Worm (Caenorhabditis elegans) whole organism, L2 larva: Measurements from ENCODE around the gene str-233.

Source experiments
- C34F6.9 ChIP-seq: fragments of 150-350 bp; optimal IDR thresholded peaks from 2 replicates; lab custom pipeline; 2014; ENCODE audit warnings: missing biosample characterization, missing genetic modification characterization
- F13H6.1 ChIP-seq: sonication (generic microtip); optimal IDR thresholded peaks from 2 replicates; lab custom pipeline; 2016; ENCODE audit warnings: missing genetic modification characterization, missing compliant biosample characterization
- R02D3.7 ChIP-seq: fragments of 150-350 bp; optimal IDR thresholded peaks from 2 replicates; lab custom pipeline; 2014; ENCODE audit warnings: missing biosample characterization, missing genetic modification characterization
- Y55F3AM.14 ChIP-seq: fragments of 200-800 bp; sonication (Bioruptor generic); optimal IDR thresholded peaks from 2 replicates; lab custom pipeline; 2018; ENCODE audit warnings: mild to moderate bottlenecking, missing genetic modification characterization, missing compliant biosample characterization
- ZK546.5 ChIP-seq: sonication (generic microtip); optimal IDR thresholded peaks from 2 replicates; lab custom pipeline; 2017; ENCODE audit warnings: missing biosample characterization, missing genetic modification characterization
- alr-1 ChIP-seq: fragments of 150-350 bp; optimal IDR thresholded peaks from 2 replicates; lab custom pipeline; 2014; ENCODE audit warnings: missing biosample characterization, missing genetic modification characterization
- blmp-1 ChIP-seq: sonication (generic microtip); optimal IDR thresholded peaks from 2 replicates; lab custom pipeline; 2017; ENCODE audit warnings: missing genetic modification characterization, mild to moderate bottlenecking, missing compliant biosample characterization, antibody characterized with exemption, moderate library complexity; ENCODE audit not compliant: insufficient read depth
- ceh-16 ChIP-seq: fragments of 150-350 bp; optimal IDR thresholded peaks from 2 replicates; lab custom pipeline; 2014; ENCODE audit warnings: missing biosample characterization, missing genetic modification characterization
- ceh-82 ChIP-seq: fragments of 150-350 bp; optimal IDR thresholded peaks from 2 replicates; lab custom pipeline; 2014; ENCODE audit warnings: missing biosample characterization, missing genetic modification characterization
- egl-27 ChIP-seq: sonication (generic microtip); optimal IDR thresholded peaks from 3 replicates; lab custom pipeline; 2017; ENCODE audit warnings: missing biosample characterization, missing genetic modification reagents, missing genetic modification characterization
- elt-1 ChIP-seq: fragments of 150-350 bp; optimal IDR thresholded peaks from 2 replicates; lab custom pipeline; 2014; ENCODE audit warnings: missing biosample characterization, missing genetic modification characterization
- elt-3 ChIP-seq: sonication (generic microtip); optimal IDR thresholded peaks from 2 replicates; lab custom pipeline; 2017; ENCODE audit warnings: missing biosample characterization, missing genetic modification characterization
- fos-1 ChIP-seq: fragments of 150-350 bp; optimal IDR thresholded peaks from 2 replicates; lab custom pipeline; 2014; ENCODE audit warnings: missing biosample characterization, missing genetic modification characterization
- gmeb-1 ChIP-seq: fragments of 150-350 bp; optimal IDR thresholded peaks from 2 replicates; lab custom pipeline; 2014; ENCODE audit warnings: missing biosample characterization, missing genetic modification characterization
- lin-11 ChIP-seq: fragments of 150-350 bp; sonication (generic microtip); optimal IDR thresholded peaks from 2 replicates; lab custom pipeline; 2014; ENCODE audit warnings: missing biosample characterization, missing genetic modification characterization, inconsistent platforms, mixed read lengths
- lin-13 ChIP-seq: fragments of 150-350 bp; optimal IDR thresholded peaks from 2 replicates; lab custom pipeline; 2014; ENCODE audit warnings: missing biosample characterization, missing genetic modification reagents, missing genetic modification characterization
- lsy-2 ChIP-seq, 2 experiments: fragments of 150-350 bp in 1 of 2; sonication (generic microtip) in 1 of 2; optimal IDR thresholded peaks; 2 replicates each; lab custom pipeline; 2014 to 2017; ENCODE audit warnings: missing biosample characterization in 2 of 2, missing genetic modification characterization in 2 of 2
- mab-5 ChIP-seq: fragments of 150-350 bp; optimal IDR thresholded peaks from 2 replicates; lab custom pipeline; 2014; ENCODE audit warnings: missing biosample characterization, missing genetic modification characterization
- mbf-1 ChIP-seq: sonication (generic microtip); optimal IDR thresholded peaks from 2 replicates; lab custom pipeline; 2017; ENCODE audit warnings: missing biosample characterization, missing genetic modification characterization
- mdl-1 ChIP-seq, 2 experiments: fragments of 150-350 bp in 1 of 2; sonication (generic microtip) in 1 of 2; optimal IDR thresholded peaks; 2 replicates each; lab custom pipeline; 2017; ENCODE audit warnings: missing biosample characterization in 2 of 2, missing genetic modification characterization in 2 of 2
- nhr-10 ChIP-seq: sonication (generic microtip); optimal IDR thresholded peaks from 2 replicates; lab custom pipeline; 2017; ENCODE audit warnings: missing biosample characterization, missing genetic modification characterization
- nhr-11 ChIP-seq: fragments of 150-350 bp; optimal IDR thresholded peaks from 2 replicates; lab custom pipeline; 2014; ENCODE audit warnings: missing biosample characterization, missing genetic modification characterization
- nhr-129 ChIP-seq: fragments of 150-350 bp; optimal IDR thresholded peaks from 2 replicates; lab custom pipeline; 2014; ENCODE audit warnings: missing biosample characterization, missing genetic modification characterization
- nhr-23 ChIP-seq: fragments of 150-350 bp; optimal IDR thresholded peaks from 2 replicates; lab custom pipeline; 2014; ENCODE audit warnings: missing biosample characterization, missing genetic modification reagents, missing genetic modification characterization
- nhr-237 ChIP-seq: fragments of 150-350 bp; optimal IDR thresholded peaks from 2 replicates; lab custom pipeline; 2014; ENCODE audit warnings: missing biosample characterization, missing genetic modification characterization
- nhr-25 ChIP-seq: fragments of 150-350 bp; sonication (generic microtip); optimal IDR thresholded peaks from 3 replicates; lab custom pipeline; 2014; ENCODE audit warnings: missing biosample characterization, missing genetic modification characterization
- nhr-77 ChIP-seq: fragments of 150-350 bp; optimal IDR thresholded peaks from 2 replicates; lab custom pipeline; 2014; ENCODE audit warnings: missing biosample characterization, missing genetic modification characterization
- peb-1 ChIP-seq: fragments of 150-350 bp; optimal IDR thresholded peaks from 2 replicates; lab custom pipeline; 2014; ENCODE audit warnings: missing biosample characterization, missing genetic modification characterization
- sem-4 ChIP-seq: fragments of 150-350 bp; optimal IDR thresholded peaks from 2 replicates; lab custom pipeline; 2014; ENCODE audit warnings: missing biosample characterization, missing genetic modification reagents, missing genetic modification characterization
- skn-1 ChIP-seq: sonication (generic microtip); optimal IDR thresholded peaks from 2 replicates; lab custom pipeline; 2017; ENCODE audit warnings: missing biosample characterization, missing genetic modification characterization
- sma-9 ChIP-seq, 2 experiments: fragments of 150-350 bp in 1 of 2; sonication (generic microtip) in 1 of 2; optimal IDR thresholded peaks; 2 replicates each; lab custom pipeline; 2014 to 2016; ENCODE audit warnings: missing genetic modification characterization in 2 of 2, mild to moderate bottlenecking in 1 of 2, missing biosample characterization in 1 of 2, missing compliant biosample characterization in 1 of 2, missing genetic modification reagents in 1 of 2, moderate library complexity in 1 of 2
- snpc-4 ChIP-seq: fragments of 150-350 bp; optimal IDR thresholded peaks from 2 replicates; lab custom pipeline; 2014; ENCODE audit warnings: missing biosample characterization, missing genetic modification characterization
- unc-55 ChIP-seq: fragments of 150-350 bp; sonication (generic microtip); optimal IDR thresholded peaks from 3 replicates; lab custom pipeline; 2014; ENCODE audit warnings: missing biosample characterization, missing genetic modification reagents, missing genetic modification characterization
- unc-62 ChIP-seq: fragments of 150-350 bp; optimal IDR thresholded peaks from 2 replicates; lab custom pipeline; 2014; ENCODE audit warnings: missing biosample characterization, missing genetic modification reagents, missing genetic modification characterization
- ztf-11 ChIP-seq: sonication (generic microtip); optimal IDR thresholded peaks from 2 replicates; lab custom pipeline; 2017; ENCODE audit warnings: missing biosample characterization, missing genetic modification characterization
- ztf-4 ChIP-seq: fragments of 150-350 bp; optimal IDR thresholded peaks from 2 replicates; lab custom pipeline; 2014; ENCODE audit warnings: missing biosample characterization, missing genetic modification characterization

str-233 gene

ce11 chrV:15975845-15976244 is 33.6 kb downstream of the str-233 start, which contains the start of gene clec-232:
Gene clec-232 (plus strand): TSS chrV:15976145.
- TF ChIP-seq skn-1 (tag; lab: Kevin White, UChicago) (no peak), nhr-23 (tag; lab: Kevin White, UChicago) (no peak), snpc-4 (tag; lab: Kevin White, UChicago) (no peak), nhr-129 (tag; lab: Kevin White, UChicago) (no peak), R02D3.7 (tag; lab: Kevin White, UChicago) (no peak), C34F6.9 (tag; lab: Kevin White, UChicago) (no peak), ZK546.5 (no peak), nhr-10 (tag; lab: Kevin White, UChicago) (no peak), nhr-77 (tag; lab: Kevin White, UChicago) (no peak), unc-62 (GFP tag; lab: Kevin White, UChicago) (no peak)

ce11 chrV:15974836-15975235 is 34.6 kb downstream of the str-233 start, which contains the start of gene sru-22:
Gene sru-22 (minus strand): TSS chrV:15974936.
- no peak for TF ChIP-seq C34F6.9 (tag; lab: Kevin White, UChicago)
- TF ChIP-seq ztf-4 (tag; lab: Kevin White, UChicago) = no peak
- no peak for TF ChIP-seq egl-27 (tag; lab: Kevin White, UChicago)
- TF ChIP-seq F13H6.1 (tag; lab: Kevin White, UChicago) = no peak
- TF ChIP-seq nhr-25 = no peak
- no peak for TF ChIP-seq Y55F3AM.14
- TF ChIP-seq nhr-237 = no peak
- TF ChIP-seq elt-1 = no peak
- no peak for TF ChIP-seq nhr-23 (tag; lab: Kevin White, UChicago)
- no peak for TF ChIP-seq fos-1 (tag; lab: Kevin White, UChicago)

DNA sequence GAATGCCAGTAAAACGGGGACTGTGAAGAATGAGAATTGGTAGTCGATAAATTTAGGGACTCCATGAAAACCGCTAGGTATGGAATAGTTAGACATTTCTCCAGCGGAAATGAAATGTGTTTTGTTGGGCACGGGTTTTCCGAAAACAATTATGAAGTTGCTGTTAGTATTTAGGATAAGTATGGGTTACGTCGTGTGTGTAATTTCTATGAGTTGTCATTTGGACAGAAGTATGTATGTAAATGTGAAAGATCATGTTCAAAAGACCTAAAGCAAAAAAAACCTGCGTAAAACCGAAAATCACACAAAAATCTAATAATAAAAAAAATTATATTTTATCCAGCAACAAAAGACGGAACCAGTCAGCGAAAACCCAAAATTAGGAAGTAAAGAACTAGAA is 37.0 kb downstream of the str-233 start, which contains the start of gene sru-23:
Gene sru-23 (minus strand): TSS at position 101 of the 400 bp plus-strand sequence.
- TF ChIP-seq nhr-77 (tag; lab: Kevin White, UChicago) = no peak
- no peak for TF ChIP-seq Y55F3AM.14
- TF ChIP-seq fos-1 (tag; lab: Kevin White, UChicago) = no peak
- no peak for TF ChIP-seq lin-13 (GFP tag; lab: Kevin White, UChicago)
- no peak for TF ChIP-seq snpc-4 (tag; lab: Kevin White, UChicago)
- no peak for TF ChIP-seq skn-1 (tag; lab: Kevin White, UChicago)
- no peak for TF ChIP-seq unc-55
- no peak for TF ChIP-seq ztf-11 (tag; lab: Kevin White, UChicago)
- no peak for TF ChIP-seq sem-4 (tag; lab: Kevin White, UChicago)
- TF ChIP-seq C34F6.9 (tag; lab: Kevin White, UChicago) = no peak
- no peak for TF ChIP-seq blmp-1 (tag; lab: Kevin White, UChicago)
- no peak for TF ChIP-seq lin-11
- no peak for TF ChIP-seq alr-1
- no peak for TF ChIP-seq egl-27 (tag; lab: Kevin White, UChicago)
- TF ChIP-seq mbf-1 = no peak
- no peak for TF ChIP-seq sma-9 (GFP tag; optimal IDR thresholded peaks at IDR 0.05; lab: Kevin White, UChicago)
- TF ChIP-seq sma-9 (tag; optimal IDR thresholded peaks at IDR 0.05; lab: Kevin White, UChicago) = no peak
- no peak for TF ChIP-seq mab-5
- no peak for TF ChIP-seq elt-1
- TF ChIP-seq, all 48 proteins: peak for 0

DNA sequence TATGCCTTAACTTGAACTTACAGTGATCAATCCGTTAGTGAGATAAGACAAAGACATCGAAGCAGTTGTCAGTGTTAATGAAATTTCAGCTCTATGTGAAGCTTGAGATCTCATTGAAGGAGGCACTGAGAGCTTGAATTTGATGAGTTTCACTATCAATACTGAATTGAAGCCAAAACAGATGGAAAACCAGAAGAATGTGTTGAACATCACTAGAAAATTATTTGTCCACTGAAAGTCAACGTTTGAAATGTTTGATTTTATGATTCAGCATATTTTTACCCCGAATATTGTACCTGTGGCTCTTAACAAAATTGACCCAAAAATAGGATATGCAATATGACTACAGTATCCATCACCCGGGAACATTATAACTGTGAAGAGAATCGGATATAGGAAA is 38.6 kb downstream of the str-233 start:
- TF ChIP-seq egl-27 (tag; lab: Kevin White, UChicago) (no peak), nhr-11 (tag; lab: Kevin White, UChicago) (no peak), elt-3 (no peak), mdl-1 (tag; optimal IDR thresholded peaks at IDR 0.05; lab: Kevin White, UChicago) (no peak), gmeb-1 (tag; lab: Kevin White, UChicago) (no peak), mab-5 (no peak), ceh-82 (no peak), nhr-237 (no peak), snpc-4 (tag; lab: Kevin White, UChicago) (no peak), peb-1 (tag; lab: Kevin White, UChicago) (no peak), nhr-25 (no peak), ceh-16 (no peak), lsy-2 (tag; optimal IDR thresholded peaks at IDR 0.05; lab: Kevin White, UChicago) (no peak), blmp-1 (tag; lab: Kevin White, UChicago) (no peak), skn-1 (tag; lab: Kevin White, UChicago) (no peak), elt-1 (no peak), sem-4 (tag; lab: Kevin White, UChicago) (no peak), C34F6.9 (tag; lab: Kevin White, UChicago) (no peak)
